Worm (Caenorhabditis elegans) whole organism, mixed stage, embryonic: ENCODE data around the gene end-3.

Source experiments
- ceh-43 ChIP-seq: fragments of 200-800 bp; sonication (Bioruptor generic); optimal IDR thresholded peaks from 2 replicates; lab custom pipeline; 2018; ENCODE audit warnings: mild to moderate bottlenecking, missing genetic modification characterization, moderate library complexity, missing compliant biosample characterization
- ces-1 ChIP-seq: fragments of 150-350 bp; optimal IDR thresholded peaks from 2 replicates; lab custom pipeline; 2014; ENCODE audit warnings: missing biosample characterization, missing genetic modification reagents, missing genetic modification characterization
- drap-1 ChIP-seq: fragments of 200-800 bp; sonication (Bioruptor generic); optimal IDR thresholded peaks from 3 replicates; lab custom pipeline; 2018; ENCODE audit warnings: mild to moderate bottlenecking, missing genetic modification characterization, missing compliant biosample characterization
- lin-13 ChIP-seq: fragments of 150-350 bp; optimal IDR thresholded peaks from 2 replicates; lab custom pipeline; 2014; ENCODE audit warnings: missing biosample characterization, missing genetic modification characterization
- lsy-2 ChIP-seq: fragments of 150-350 bp; optimal IDR thresholded peaks from 2 replicates; lab custom pipeline; 2014; ENCODE audit warnings: missing biosample characterization, missing genetic modification characterization
- mep-1 ChIP-seq: fragments of 150-350 bp; optimal IDR thresholded peaks from 2 replicates; lab custom pipeline; 2017; ENCODE audit warnings: missing biosample characterization, missing genetic modification reagents, missing genetic modification characterization, inconsistent platforms
- nhr-12 ChIP-seq: fragments of 150-350 bp; optimal IDR thresholded peaks from 2 replicates; lab custom pipeline; 2014; ENCODE audit warnings: missing biosample characterization, missing genetic modification characterization
- nhr-76 ChIP-seq: sonication (generic microtip); optimal IDR thresholded peaks from 2 replicates; lab custom pipeline; 2017; ENCODE audit warnings: missing biosample characterization, missing genetic modification characterization
- snpc-4 ChIP-seq: fragments of 150-350 bp; optimal IDR thresholded peaks from 2 replicates; lab custom pipeline; 2014; ENCODE audit warnings: missing biosample characterization, missing genetic modification characterization
- unc-39 ChIP-seq: fragments of 150-350 bp; optimal IDR thresholded peaks from 2 replicates; lab custom pipeline; 2014; ENCODE audit warnings: missing biosample characterization, missing genetic modification characterization
- unc-62 ChIP-seq: fragments of 150-350 bp; optimal IDR thresholded peaks from 2 replicates; lab custom pipeline; 2014; ENCODE audit warnings: missing biosample characterization, missing genetic modification reagents, missing genetic modification characterization

ce11 chrV:13980807-13981206 lies 33.7 kb upstream of the end-3 start, which contains the start of gene eol-1:
- no peak for TF ChIP-seq mep-1 (tag; lab: Kevin White, UChicago)
- TF ChIP-seq ces-1 (GFP tag; lab: Kevin White, UChicago): no peak
- TF ChIP-seq drap-1: no peak
- no peak for TF ChIP-seq unc-39 (tag; lab: Kevin White, UChicago)
- TF ChIP-seq nhr-12 (tag; lab: Kevin White, UChicago): no peak
- TF ChIP-seq ceh-43 (GFP tag; lab: Kevin White, UChicago): no peak
- TF ChIP-seq snpc-4 (tag; lab: Kevin White, UChicago): no peak
- TF ChIP-seq unc-62 (GFP tag; lab: Kevin White, UChicago): no peak
- no peak for TF ChIP-seq lin-13 (tag; lab: Kevin White, UChicago)
- TF ChIP-seq lsy-2 (tag; lab: Kevin White, UChicago): no peak
- no peak for TF ChIP-seq nhr-76 (tag; lab: Kevin White, UChicago)
